Worm (Caenorhabditis elegans) whole organism, L4 larva: Measurements from ENCODE around the gene srg-30.
A peak's percentile ranks its signal among the peaks of the same experiment; 100 is the strongest.

Experiments used
- D1046.2 ChIP-seq: fragments of 200-800 bp; sonication (Bioruptor generic); IDR thresholded peaks from 2 replicates; pipeline ENCODE4 v1.3.6; 2022; ENCODE audit warnings: missing genetic modification characterization, missing compliant biosample characterization
- F26F4.8 ChIP-seq: fragments of 200-800 bp; sonication (Bioruptor generic); conservative IDR thresholded peaks from 2 replicates; pipeline ENCODE4 v1.3.6; 2022; ENCODE audit warnings: missing genetic modification characterization, missing compliant biosample characterization
- Y75B8A.6 ChIP-seq: fragments of 200-800 bp; sonication (Bioruptor generic); IDR thresholded peaks from 2 replicates; pipeline ENCODE4 v1.3.6; 2022; ENCODE audit warnings: missing genetic modification reagents, missing genetic modification characterization, missing compliant biosample characterization
- ZK546.5 ChIP-seq, 2 experiments: sonication (generic microtip); optimal IDR thresholded peaks; 2 replicates each; lab custom pipeline; 2017; ENCODE audit warnings: missing biosample characterization in 2 of 2, missing genetic modification characterization in 2 of 2
- aha-1 ChIP-seq: fragments of 150-350 bp; peaks from one replicate; lab custom pipeline; 2014; ENCODE audit warnings: missing biosample characterization, missing genetic modification characterization
- aly-2 ChIP-seq: sonication (generic microtip); optimal IDR thresholded peaks from 2 replicates; lab custom pipeline; 2018; ENCODE audit warnings: missing biosample characterization, missing genetic modification characterization
- ama-1 ChIP-seq: fragments of 150-350 bp; optimal IDR thresholded peaks from 2 replicates; lab custom pipeline; 2014; ENCODE audit warnings: inconsistent platforms, mixed read lengths
- attf-4 ChIP-seq: sonication (generic microtip); optimal IDR thresholded peaks from 3 replicates; lab custom pipeline; 2017; ENCODE audit warnings: missing biosample characterization, missing genetic modification characterization
- ceh-62 ChIP-seq: sonication (generic microtip); optimal IDR thresholded peaks from 2 replicates; lab custom pipeline; 2017; ENCODE audit warnings: missing biosample characterization, missing genetic modification characterization
- cey-2 ChIP-seq: sonication (generic microtip); optimal IDR thresholded peaks from 3 replicates; lab custom pipeline; 2017; ENCODE audit warnings: missing genetic modification characterization, mild to moderate bottlenecking, missing compliant biosample characterization, antibody characterized with exemption, borderline replicate concordance; ENCODE audit not compliant: insufficient read depth
- daf-16 ChIP-seq, 3 experiments: sonication (generic microtip); optimal IDR thresholded peaks; 2 replicates each; lab custom pipeline; 2016 to 2017; ENCODE audit warnings: missing genetic modification characterization in 3 of 3, missing genetic modification reagents in 3 of 3, mild to moderate bottlenecking in 2 of 3, missing compliant biosample characterization in 2 of 3, missing biosample characterization in 1 of 3, moderate library complexity in 1 of 3
- dmd-6 ChIP-seq: fragments of 200-800 bp; sonication (Bioruptor generic); IDR thresholded peaks from 2 replicates; pipeline ENCODE4 v1.3.6; 2022; ENCODE audit warnings: missing genetic modification reagents, missing genetic modification characterization, missing compliant biosample characterization
- hif-1 ChIP-seq, 2 experiments: sonication (generic microtip); optimal IDR thresholded peaks; 2 replicates each; lab custom pipeline; 2016 to 2017; ENCODE audit warnings: missing compliant biosample characterization in 2 of 2, missing genetic modification characterization in 2 of 2, missing genetic modification reagents in 2 of 2, missing genotype in 2 of 2, mild to moderate bottlenecking in 1 of 2
- hlh-11 ChIP-seq: fragments of 200-800 bp; sonication (Bioruptor generic); optimal IDR thresholded peaks from 2 replicates; lab custom pipeline; 2018; ENCODE audit warnings: mild to moderate bottlenecking, missing genetic modification characterization, missing compliant biosample characterization
- hlh-30 ChIP-seq: sonication (generic microtip); optimal IDR thresholded peaks from 2 replicates; lab custom pipeline; 2017; ENCODE audit warnings: antibody characterized with exemption, mild to moderate bottlenecking, missing genetic modification characterization, missing compliant biosample characterization; ENCODE audit not compliant: insufficient read depth
- hmg-1.1 ChIP-seq: fragments of 200-800 bp; sonication (Bioruptor generic); IDR thresholded peaks from 2 replicates; pipeline ENCODE4 v1.3.6; 2022; ENCODE audit warnings: missing genetic modification reagents, missing genetic modification characterization, missing compliant biosample characterization
- lin-29 ChIP-seq: fragments of 200-800 bp; sonication (Bioruptor generic); IDR thresholded peaks from 2 replicates; pipeline ENCODE4 v1.3.6; 2022; ENCODE audit warnings: missing genetic modification reagents, missing genetic modification characterization, missing compliant biosample characterization
- lsy-2 ChIP-seq, 2 experiments: fragments of 150-350 bp in 1 of 2; sonication (generic microtip) in 1 of 2; optimal IDR thresholded peaks; 2 replicates each; lab custom pipeline; 2014 to 2017; ENCODE audit warnings: missing biosample characterization in 2 of 2, missing genetic modification characterization in 2 of 2
- mep-1 ChIP-seq: fragments of 150-350 bp; sonication (generic microtip); optimal IDR thresholded peaks from 3 replicates; lab custom pipeline; 2014; ENCODE audit warnings: missing biosample characterization, missing genetic modification characterization
- mxl-3 ChIP-seq: fragments of 200-800 bp; sonication (Bioruptor generic); optimal IDR thresholded peaks from 2 replicates; lab custom pipeline; 2018; ENCODE audit warnings: mild to moderate bottlenecking, missing genetic modification characterization, missing compliant biosample characterization
- nhr-102 ChIP-seq: sonication (generic microtip); optimal IDR thresholded peaks from 2 replicates; lab custom pipeline; 2016; ENCODE audit warnings: mild to moderate bottlenecking, missing genetic modification characterization, moderate library complexity, missing compliant biosample characterization
- nhr-11 ChIP-seq: fragments of 150-350 bp; optimal IDR thresholded peaks from 2 replicates; lab custom pipeline; 2014; ENCODE audit warnings: missing biosample characterization, missing genetic modification characterization
- nhr-25 ChIP-seq: sonication (generic microtip); optimal IDR thresholded peaks from 2 replicates; lab custom pipeline; 2017; ENCODE audit warnings: missing genetic modification characterization, mild to moderate bottlenecking, missing compliant biosample characterization, antibody characterized with exemption, moderate library complexity, borderline replicate concordance; ENCODE audit not compliant: insufficient read depth
- nhr-28 ChIP-seq: fragments of 150-350 bp; optimal IDR thresholded peaks from 2 replicates; lab custom pipeline; 2014; ENCODE audit warnings: missing biosample characterization, missing genetic modification characterization
- nhr-48 ChIP-seq: sonication (generic microtip); optimal IDR thresholded peaks from 2 replicates; lab custom pipeline; 2016; ENCODE audit warnings: mild to moderate bottlenecking, missing genetic modification characterization, missing compliant biosample characterization
- nhr-77 ChIP-seq: fragments of 150-350 bp; optimal IDR thresholded peaks from 2 replicates; lab custom pipeline; 2014; ENCODE audit warnings: missing biosample characterization, missing genetic modification characterization
- set-16 ChIP-seq: fragments of 200-800 bp; sonication (Bioruptor generic); IDR thresholded peaks from 2 replicates; pipeline ENCODE4 v1.3.6; 2022; ENCODE audit warnings: missing genetic modification reagents, missing genetic modification characterization, missing compliant biosample characterization
- snpc-1.2 ChIP-seq: fragments of 200-800 bp; sonication (Bioruptor generic); IDR thresholded peaks from 2 replicates; pipeline ENCODE4 v1.3.6; 2022; ENCODE audit warnings: missing genetic modification reagents, missing genetic modification characterization, missing compliant biosample characterization
- spr-3 ChIP-seq: fragments of 200-800 bp; sonication (Bioruptor generic); optimal IDR thresholded peaks from 2 replicates; lab custom pipeline; 2018; ENCODE audit warnings: mild to moderate bottlenecking, missing genetic modification characterization, missing compliant biosample characterization
- tag-97 ChIP-seq: fragments of 200-800 bp; sonication (Bioruptor generic); IDR thresholded peaks from 2 replicates; pipeline ENCODE4 v1.3.6; 2022; ENCODE audit warnings: missing genetic modification characterization, missing compliant biosample characterization
- unc-62 ChIP-seq, 3 experiments: fragments of 150-350 bp in 1 of 3; sonication (generic microtip); optimal IDR thresholded peaks in 2 of 3; peaks in 1 of 3; 1 replicate in 1 of 3; 2 replicates in 2 of 3; lab custom pipeline; 2014 to 2017; ENCODE audit warnings: missing biosample characterization in 3 of 3, missing genetic modification characterization in 3 of 3, missing genetic modification reagents in 3 of 3, missing genotype in 1 of 3
- zfp-2 ChIP-seq: sonication (generic microtip); optimal IDR thresholded peaks from 2 replicates; lab custom pipeline; 2016; ENCODE audit warnings: mild to moderate bottlenecking, missing genetic modification characterization, missing compliant biosample characterization
- ztf-7 ChIP-seq: fragments of 150-350 bp; optimal IDR thresholded peaks from 2 replicates; lab custom pipeline; 2014; ENCODE audit warnings: missing biosample characterization, missing genetic modification characterization

srg-30 gene

ce11 chrV:6751493-6752100 is 33.5 kb upstream of the srg-30 start:
- peak; percentile 44 for TF ChIP-seq hlh-11
- peak in 1 of 2 experiments; percentile 69 for TF ChIP-seq daf-16 (GFP tag; optimal IDR thresholded peaks at IDR 0.05; lab: Kevin White, UChicago)
- no peak for TF ChIP-seq daf-16 (tag; optimal IDR thresholded peaks at IDR 0.05; lab: Kevin White, UChicago)
- TF ChIP-seq tag-97 (GFP tag; lab: Robert Waterston, UW), result no peak
- peak; percentile 25 for TF ChIP-seq nhr-11 (tag; lab: Kevin White, UChicago)
- no peak for TF ChIP-seq ZK546.5 (tag; optimal IDR thresholded peaks at IDR 0.05; lab: Kevin White, UChicago)
- 0 out of 2 replicates have a peak, but pooled peaks have one; percentile 11 for TF ChIP-seq set-16 (GFP tag; lab: Robert Waterston, UW)
- TF ChIP-seq aha-1 (tag; lab: Kevin White, UChicago), result peak; percentile 65
- TF ChIP-seq Y75B8A.6, result no peak
- peak in 1 of 2 experiments; percentile 6 for TF ChIP-seq lsy-2 (tag; optimal IDR thresholded peaks at IDR 0.05; lab: Kevin White, UChicago)
- no peak for TF ChIP-seq snpc-1.2 (GFP tag; lab: Robert Waterston, UW)
- no peak for TF ChIP-seq ceh-62
- peak; percentile 13 for TF ChIP-seq mxl-3 (GFP tag; lab: Kevin White, UChicago)

- TF ChIP-seq F26F4.8 (GFP tag; lab: Robert Waterston, UW) (no peak), lin-29 (no peak), ztf-7 (tag; lab: Kevin White, UChicago) (no peak), hif-1 (tag; optimal IDR thresholded peaks at IDR 0.05; lab: Kevin White, UChicago) (no peak), attf-4 (tag; lab: Kevin White, UChicago) (no peak), D1046.2 (no peak), zfp-2 (tag; lab: Kevin White, UChicago) (no peak), spr-3 (GFP tag; lab: Kevin White, UChicago) (no peak), nhr-77 (tag; lab: Kevin White, UChicago) (no peak), nhr-48 (tag; lab: Kevin White, UChicago) (no peak)
These were observed 26.6 kb upstream of the srg-30 start, which contains the start of gene T25F10.3 for ce11 chrV:6744774-6745173. T25F10.3 (plus strand) TSS chrV:6745081.

ce11 chrV:6736877-6737276 is 18.7 kb upstream of the srg-30 start:
- TF ChIP-seq snpc-1.2 (GFP tag; lab: Robert Waterston, UW) (no peak), dmd-6 (GFP tag; lab: Robert Waterston, UW) (0 out of 2 replicates have a peak, but pooled peaks have one; percentile 10), mep-1 (tag; lab: Kevin White, UChicago) (peak; percentile 22), hlh-11 (peak; percentile 14), aly-2 (tag; lab: Kevin White, UChicago) (no peak), nhr-48 (tag; lab: Kevin White, UChicago) (peak; percentile 34), nhr-25 (tag; lab: Kevin White, UChicago) (peak; percentile 5), hmg-1.1 (GFP tag; lab: Robert Waterston, UW) (no peak), unc-62 (GFP tag; optimal IDR thresholded peaks at IDR 0.05 in 1 of 2; lab: Kevin White, UChicago) (peak in 1 of 2 experiments; percentile 71), unc-62 (tag; optimal IDR thresholded peaks at IDR 0.05; lab: Kevin White, UChicago) (no peak), nhr-28 (tag; lab: Kevin White, UChicago) (peak; percentile 18), cey-2 (tag; lab: Kevin White, UChicago) (peak; percentile 4)

ce11 chrV:6736108-6736507 is 18.0 kb upstream of the srg-30 start:
- TF ChIP-seq nhr-25 (tag; lab: Kevin White, UChicago), result peak; percentile 0
- TF ChIP-seq Y75B8A.6, result no peak
- no peak for TF ChIP-seq nhr-102 (tag; lab: Kevin White, UChicago)
- TF ChIP-seq tag-97 (GFP tag; lab: Robert Waterston, UW), result no peak
- TF ChIP-seq zfp-2 (tag; lab: Kevin White, UChicago), result no peak
- TF ChIP-seq ama-1 (lab: Kevin White, UChicago), result no peak
- TF ChIP-seq ztf-7 (tag; lab: Kevin White, UChicago), result no peak
- no peak for TF ChIP-seq hlh-30
- TF ChIP-seq unc-62 (GFP tag; optimal IDR thresholded peaks at IDR 0.05 in 1 of 2; lab: Kevin White, UChicago), result peak in 1 of 2 experiments; percentile 41
- no peak for TF ChIP-seq unc-62 (tag; optimal IDR thresholded peaks at IDR 0.05; lab: Kevin White, UChicago)
